Worm (Caenorhabditis elegans): ENCODE data around the gene D2062.13.

DNA sequence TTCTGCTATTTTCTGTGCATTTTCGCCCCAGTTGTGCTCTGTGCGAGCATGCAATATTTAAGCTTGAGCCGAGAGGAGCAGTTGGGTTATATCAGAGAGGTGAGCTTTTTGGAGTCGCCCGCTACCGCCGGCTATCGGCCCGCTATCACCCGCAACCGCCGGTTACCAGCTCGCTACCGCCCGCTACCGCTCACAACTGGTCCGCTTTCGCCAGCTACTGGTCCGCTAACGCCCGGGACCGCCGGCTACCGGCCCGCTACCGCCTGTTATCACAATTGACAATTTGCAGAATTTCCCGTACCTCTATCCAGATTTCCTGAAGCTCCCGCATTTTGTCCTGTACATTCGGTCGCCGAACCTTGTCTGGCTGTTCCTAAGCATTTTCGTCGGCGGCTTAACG is 16.0 kb downstream of the D2062.13 start:
- TF ChIP-seq snpc-4 (tag; optimal IDR thresholded peaks at IDR 0.05), result no peak
- no peak for TF ChIP-seq vab-7 (GFP tag; IDR thresholded peaks at IDR 0.05)
- no peak for TF ChIP-seq F49E8.2 (tag; optimal IDR thresholded peaks at IDR 0.05; ENCODE audit: borderline replicate concordance)
- no peak for TF ChIP-seq skn-1 (tag; optimal IDR thresholded peaks at IDR 0.05)
- no peak for TF ChIP-seq R02D3.7 (tag; optimal IDR thresholded peaks at IDR 0.05)
- TF ChIP-seq nhr-76 (tag; optimal IDR thresholded peaks at IDR 0.05), result no peak
- no peak for TF ChIP-seq nhr-11 (tag; optimal IDR thresholded peaks at IDR 0.05)
- no peak for TF ChIP-seq nhr-25 (tag; optimal IDR thresholded peaks at IDR 0.05; ENCODE audit: borderline replicate concordance, insufficient read depth)
- TF ChIP-seq pha-4 (GFP tag; IDR thresholded peaks at IDR 0.05), result no peak
- TF ChIP-seq pha-4 (tag; optimal IDR thresholded peaks at IDR 0.05), result no peak
- TF ChIP-seq aly-2 (tag; optimal IDR thresholded peaks at IDR 0.05), result no peak
- TF ChIP-seq ama-1 (optimal IDR thresholded peaks at IDR 0.05), result no peak
- TF ChIP-seq fkh-10 (GFP tag; optimal IDR thresholded peaks at IDR 0.05), result no peak
- no peak for TF ChIP-seq hmg-1.1 (GFP tag; IDR thresholded peaks at IDR 0.05)
- TF ChIP-seq ztf-11 (tag; optimal IDR thresholded peaks at IDR 0.05), result no peak
